Fruit fly (Drosophila melanogaster) whole organism, adult: Measurements from ENCODE around the gene Diap1.

Experiments used
- CG11617 ChIP-seq: fragments of 200-800 bp; sonication (Bioruptor generic); optimal IDR thresholded peaks from 2 replicates; lab custom pipeline; 2017; ENCODE audit warnings: mild to moderate bottlenecking, missing biosample characterization, missing genetic modification reagents, missing genetic modification characterization
- CG12768 ChIP-seq: fragments of 200-800 bp; sonication (Bioruptor generic); optimal IDR thresholded peaks from 2 replicates; lab custom pipeline; 2017; ENCODE audit warnings: missing biosample characterization, missing genetic modification characterization, mild to moderate bottlenecking, moderate library complexity, missing genetic modification reagents
- CG14711 ChIP-seq: fragments of 200-800 bp; sonication (Bioruptor generic); optimal IDR thresholded peaks from 2 replicates; lab custom pipeline; 2018; ENCODE audit warnings: missing biosample characterization, mild to moderate bottlenecking, missing genetic modification characterization, moderate library complexity
- CG1620 ChIP-seq: fragments of 200-800 bp; sonication (Bioruptor generic); optimal IDR thresholded peaks from 2 replicates; lab custom pipeline; 2016; ENCODE audit warnings: missing biosample characterization, missing genetic modification characterization
- CG33017 ChIP-seq: fragments of 200-800 bp; sonication (Bioruptor generic); optimal IDR thresholded peaks from 2 replicates; lab custom pipeline; 2018; ENCODE audit warnings: missing biosample characterization, mild to moderate bottlenecking, missing genetic modification characterization, moderate library complexity
- CG5204 ChIP-seq: fragments of 200-800 bp; sonication (Bioruptor generic); optimal IDR thresholded peaks from 2 replicates; lab custom pipeline; 2016; ENCODE audit warnings: missing biosample characterization, missing genetic modification characterization
- CG7045 ChIP-seq: fragments of 200-800 bp; sonication (Bioruptor generic); optimal IDR thresholded peaks from 2 replicates; lab custom pipeline; 2017; ENCODE audit warnings: missing biosample characterization, mild to moderate bottlenecking, missing genetic modification characterization
- CG7101 ChIP-seq: fragments of 200-800 bp; sonication (Bioruptor generic); optimal IDR thresholded peaks from 2 replicates; lab custom pipeline; 2018; ENCODE audit warnings: missing biosample characterization, mild to moderate bottlenecking, missing genetic modification characterization, moderate library complexity
- Clk ChIP-seq: fragments of 200-800 bp; sonication (Bioruptor generic); optimal IDR thresholded peaks from 2 replicates; lab custom pipeline; 2017; ENCODE audit warnings: missing biosample characterization, missing genetic modification characterization
- Crg-1 ChIP-seq: fragments of 200-800 bp; sonication (Bioruptor generic); optimal IDR thresholded peaks from 2 replicates; lab custom pipeline; 2016; ENCODE audit warnings: missing biosample characterization, missing genetic modification characterization
- Hr96 ChIP-seq: fragments of 200-800 bp; sonication (Bioruptor generic); optimal IDR thresholded peaks from 2 replicates; lab custom pipeline; 2016; ENCODE audit warnings: missing biosample characterization, missing genetic modification characterization
- Mnt ChIP-seq: fragments of 200-800 bp; sonication (Bioruptor generic); optimal IDR thresholded peaks from 2 replicates; lab custom pipeline; 2016; ENCODE audit warnings: missing biosample characterization, mild to moderate bottlenecking, missing genetic modification characterization
- bab1 ChIP-seq: fragments of 200-800 bp; sonication (Bioruptor generic); optimal IDR thresholded peaks from 3 replicates; lab custom pipeline; 2019; ENCODE audit warnings: missing biosample characterization, mild to moderate bottlenecking, missing genetic modification characterization, moderate library complexity
- cic ChIP-seq: fragments of 200-800 bp; sonication (Bioruptor generic); optimal IDR thresholded peaks from 2 replicates; lab custom pipeline; 2017; ENCODE audit warnings: missing biosample characterization, mild to moderate bottlenecking, missing genetic modification characterization, moderate library complexity
- cnc ChIP-seq, 2 experiments: fragments of >200 bp; optimal IDR thresholded peaks; 2 replicates each; lab custom pipeline; 2017
- kay ChIP-seq: fragments of 200-800 bp; sonication (Bioruptor generic); peaks from one replicate; lab custom pipeline; 2016; ENCODE audit warnings: missing biosample characterization, missing genetic modification characterization, borderline replicate concordance
- ovo ChIP-seq: fragments of 200-800 bp; sonication (Bioruptor generic); optimal IDR thresholded peaks from 2 replicates; lab custom pipeline; 2016; ENCODE audit warnings: missing biosample characterization, missing genetic modification characterization
- pad ChIP-seq: fragments of 200-800 bp; sonication (Bioruptor generic); optimal IDR thresholded peaks from 3 replicates; lab custom pipeline; 2017; ENCODE audit warnings: missing biosample characterization, missing genetic modification characterization, mild to moderate bottlenecking, moderate library complexity, missing genetic modification reagents
- tj ChIP-seq: fragments of 200-800 bp; sonication (Bioruptor generic); optimal IDR thresholded peaks from 3 replicates; lab custom pipeline; 2017; ENCODE audit warnings: missing biosample characterization, mild to moderate bottlenecking, missing genetic modification characterization, moderate library complexity
- toe ChIP-seq: fragments of 200-800 bp; sonication (Bioruptor generic); optimal IDR thresholded peaks from 2 replicates; lab custom pipeline; 2016; ENCODE audit warnings: missing biosample characterization, missing genetic modification characterization

The Diap1 gene

DNA sequence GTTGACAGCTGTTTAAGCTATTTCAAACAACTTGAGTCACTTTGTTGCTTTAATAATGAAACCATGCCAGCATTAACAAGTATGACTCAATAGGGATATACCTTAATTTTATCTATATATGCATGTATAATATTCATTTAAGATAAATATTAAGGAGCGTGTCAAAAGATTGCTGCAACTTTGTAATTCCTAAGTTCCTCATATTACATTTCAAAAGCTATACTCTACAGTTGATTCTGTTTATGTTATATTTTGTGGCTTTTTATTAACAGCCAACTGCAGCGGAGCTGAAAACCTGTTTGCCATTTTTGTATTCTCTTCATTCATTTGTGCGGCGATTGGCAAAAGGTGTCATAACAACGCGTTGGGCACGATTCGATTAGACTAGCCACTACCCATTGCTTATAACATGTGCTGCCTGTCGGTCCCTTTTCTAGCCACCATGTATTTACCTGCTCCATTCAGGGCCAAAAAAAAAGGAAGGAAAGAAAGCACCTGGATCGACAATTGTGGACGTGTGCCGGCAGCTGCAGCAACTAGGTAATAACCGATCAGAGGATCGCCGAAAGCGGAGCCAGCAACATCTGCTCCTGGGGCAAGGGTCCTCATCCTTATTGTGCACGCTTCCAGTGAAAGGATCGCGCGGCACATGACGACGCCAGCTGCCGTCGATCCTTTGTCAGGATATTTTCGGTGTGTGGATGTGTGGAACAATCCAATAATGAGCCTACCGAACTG is 1.9 kb downstream of the Diap1 start:
- no peak for TF ChIP-seq CG11617
- no peak for TF ChIP-seq cic
- TF ChIP-seq pad (GFP tag; lab: Kevin White, UChicago): no peak
- no peak for TF ChIP-seq ovo (GFP tag; lab: Kevin White, UChicago)
- TF ChIP-seq toe: no peak
- no peak for TF ChIP-seq CG33017 (tag; lab: Kevin White, UChicago)

DNA sequence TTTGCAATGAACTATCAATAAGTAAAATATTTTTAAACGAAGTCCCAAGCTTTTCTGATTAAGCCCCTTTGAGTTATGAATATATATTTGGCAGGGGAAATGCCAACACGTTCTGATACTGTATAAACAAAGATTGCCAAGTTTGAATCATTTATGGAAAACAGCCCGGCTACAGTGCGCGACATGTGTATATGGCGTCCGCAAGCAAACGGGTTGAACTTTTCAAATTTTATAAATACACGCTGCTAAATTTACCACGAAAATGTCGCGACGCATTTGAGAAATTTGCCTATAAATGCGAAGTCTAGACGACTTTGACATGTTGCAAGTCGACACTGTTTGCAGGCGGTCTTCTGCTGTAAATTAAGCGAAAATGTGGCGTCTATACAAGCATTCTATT is 2.7 kb downstream of the Diap1 start:
- no peak for TF ChIP-seq CG1620 (GFP tag; lab: Kevin White, UChicago)
- peak; percentile 37 for TF ChIP-seq CG7101 (tag; lab: Kevin White, UChicago)
- peak; percentile 27 for TF ChIP-seq Clk (GFP tag; lab: Kevin White, UChicago)
- peak; percentile 4 for TF ChIP-seq Mnt (GFP tag; lab: Kevin White, UChicago)
- TF ChIP-seq CG12768: peak; percentile 64
- peak; percentile 36 for TF ChIP-seq tj (GFP tag; lab: Kevin White, UChicago)
- TF ChIP-seq CG33017 (tag; lab: Kevin White, UChicago): peak; percentile 17
- no peak for TF ChIP-seq cic
- TF ChIP-seq toe: no peak
- TF ChIP-seq pad (GFP tag; lab: Kevin White, UChicago): peak; percentile 68
- peak; percentile 5 for TF ChIP-seq CG11617
- TF ChIP-seq kay (GFP tag; lab: Kevin White, UChicago): peak; percentile 56
- peak; percentile 49 for TF ChIP-seq CG7045 (GFP tag; lab: Kevin White, UChicago)
- peak; percentile 49 for TF ChIP-seq bab1

dm6 chr3L:16047105-16047504 is 3.7 kb downstream of the Diap1 start:
- TF ChIP-seq tj (GFP tag; lab: Kevin White, UChicago) (no peak), CG7101 (tag; lab: Kevin White, UChicago) (no peak), Clk (GFP tag; lab: Kevin White, UChicago) (no peak), Hr96 (GFP tag; lab: Kevin White, UChicago) (no peak)

- TF ChIP-seq Hr96 (GFP tag; lab: Kevin White, UChicago) (peak; percentile 49), cic (peak; percentile 97), CG5204 (GFP tag; lab: Kevin White, UChicago) (no peak), bab1 (peak; percentile 30), CG14711 (tag; lab: Kevin White, UChicago) (peak; percentile 28), Mnt (GFP tag; lab: Kevin White, UChicago) (peak; percentile 73), CG1620 (GFP tag; lab: Kevin White, UChicago) (peak; percentile 11), kay (GFP tag; lab: Kevin White, UChicago) (peak; percentile 93), Clk (GFP tag; lab: Kevin White, UChicago) (no peak), tj (GFP tag; lab: Kevin White, UChicago) (no peak), ovo (GFP tag; lab: Kevin White, UChicago) (peak; percentile 42), Crg-1 (GFP tag; lab: Kevin White, UChicago) (peak; percentile 60), CG33017 (tag; lab: Kevin White, UChicago) (peak; percentile 72), CG12768 (peak; percentile 76), CG11617 (peak; percentile 7), CG7045 (GFP tag; lab: Kevin White, UChicago) (no peak), cnc (optimal IDR thresholded peaks at IDR 0.05; lab: Kevin White, UChicago) (no peak), pad (GFP tag; lab: Kevin White, UChicago) (no peak), CG7101 (tag; lab: Kevin White, UChicago) (peak; percentile 49), toe (peak; percentile 36)
Measured at dm6 chr3L:16046387-16047066, 4.3 kb downstream of the Diap1 start.

DNA sequence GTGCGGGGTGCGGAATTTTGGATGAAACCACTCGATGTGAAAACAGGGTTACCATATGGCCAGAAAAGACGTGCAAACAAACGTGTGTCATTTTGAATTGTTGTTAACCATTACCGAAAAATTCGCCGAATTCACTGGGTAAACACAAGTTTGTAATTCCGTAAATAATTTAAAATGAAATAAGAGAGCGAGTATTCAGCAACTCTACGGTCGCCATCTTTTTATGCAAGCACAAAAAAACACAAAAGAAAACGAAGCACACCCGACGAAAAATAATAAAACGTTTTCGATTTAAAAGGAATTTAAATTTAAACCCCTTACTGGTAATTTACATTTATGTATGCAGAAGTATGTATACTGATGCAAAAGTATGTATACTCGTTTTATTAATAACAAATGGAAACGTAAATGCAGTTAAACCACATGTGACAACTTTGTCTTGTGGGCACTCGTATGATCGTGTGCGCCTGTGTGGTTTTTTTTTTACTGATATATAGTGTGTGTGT is 5.0 kb downstream of the Diap1 start:
- TF ChIP-seq cnc (optimal IDR thresholded peaks at IDR 0.05; lab: Kevin White, UChicago) (no peak), toe (peak; percentile 42), CG33017 (tag; lab: Kevin White, UChicago) (peak; percentile 97), CG7045 (GFP tag; lab: Kevin White, UChicago) (peak; percentile 89), tj (GFP tag; lab: Kevin White, UChicago) (peak; percentile 58), Crg-1 (GFP tag; lab: Kevin White, UChicago) (peak; percentile 30), pad (GFP tag; lab: Kevin White, UChicago) (peak; percentile 77), CG5204 (GFP tag; lab: Kevin White, UChicago) (peak; percentile 88), CG12768 (peak; percentile 89), CG1620 (GFP tag; lab: Kevin White, UChicago) (peak; percentile 67), CG11617 (peak; percentile 89), Clk (GFP tag; lab: Kevin White, UChicago) (peak; percentile 81), cic (no peak), ovo (GFP tag; lab: Kevin White, UChicago) (peak; percentile 54), Mnt (GFP tag; lab: Kevin White, UChicago) (peak; percentile 75), Hr96 (GFP tag; lab: Kevin White, UChicago) (peak; percentile 66), CG7101 (tag; lab: Kevin White, UChicago) (peak; percentile 96), CG14711 (tag; lab: Kevin White, UChicago) (peak; percentile 98), bab1 (peak; percentile 98), kay (GFP tag; lab: Kevin White, UChicago) (peak; percentile 91)
